Worm (Caenorhabditis elegans): ENCODE data around the gene Y102A11A.5.

- TF ChIP-seq snpc-4 (tag; optimal IDR thresholded peaks at IDR 0.05) = peak; percentile 48
- no peak for TF ChIP-seq nhr-12 (tag; optimal IDR thresholded peaks at IDR 0.05)
Observed at ce11 chrX:2071392-2072001, 40.1 kb upstream of the Y102A11A.5 start.

All from whole organism, L2 larva.